Worm (Caenorhabditis elegans): ENCODE results near the gene F42A9.11.

The F42A9.11 gene

DNA sequence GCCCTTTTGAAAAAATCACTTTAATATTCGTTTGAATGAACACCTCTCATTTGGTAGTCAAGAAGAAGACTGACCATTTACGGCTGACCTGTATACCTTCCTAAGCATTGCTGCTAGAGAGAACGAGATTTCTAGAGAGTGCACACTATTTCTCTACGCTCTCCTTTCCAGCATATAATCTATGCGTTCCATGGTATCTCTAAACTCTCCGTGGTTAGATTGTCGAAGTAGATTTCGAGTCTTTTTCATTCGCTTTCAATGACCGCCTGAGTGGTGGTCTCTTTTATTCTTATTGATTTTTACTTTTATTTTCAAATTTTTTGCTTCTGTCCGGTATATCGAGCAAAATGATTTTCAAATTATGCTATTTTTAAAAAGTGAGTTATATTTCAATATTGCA lies 29.9 kb upstream of the F42A9.11 start (continued):
- TF ChIP-seq ces-1 (GFP tag; optimal IDR thresholded peaks at IDR 0.05) (no peak), mep-1 (tag; optimal IDR thresholded peaks at IDR 0.05) (peak; percentile 58), skn-1 (tag; optimal IDR thresholded peaks at IDR 0.05) (no peak), hlh-17 (GFP tag; optimal IDR thresholded peaks at IDR 0.05; ENCODE audit: borderline replicate concordance) (no peak), pqm-1 (tag; optimal IDR thresholded peaks at IDR 0.05) (no peak), ceh-90 (tag; optimal IDR thresholded peaks at IDR 0.05) (no peak), nhr-47 (tag; optimal IDR thresholded peaks at IDR 0.05) (peak; percentile 10), egl-27 (tag; optimal IDR thresholded peaks at IDR 0.05) (no peak), Y116A8C.19 (tag; optimal IDR thresholded peaks at IDR 0.05; ENCODE audit: borderline replicate concordance) (no peak), elt-2 (tag; optimal IDR thresholded peaks at IDR 0.05) (no peak), nhr-85 (tag) (peak; percentile 19), unc-130 (tag; optimal IDR thresholded peaks at IDR 0.05) (no peak), unc-62 (GFP tag; optimal IDR thresholded peaks at IDR 0.05) (no peak), snpc-4 (tag; optimal IDR thresholded peaks at IDR 0.05) (no peak), ama-1 (optimal IDR thresholded peaks at IDR 0.05) (no peak), nhr-76 (tag; optimal IDR thresholded peaks at IDR 0.05) (no peak), dsc-1 (tag; optimal IDR thresholded peaks at IDR 0.05) (no peak), fkh-4 (tag; optimal IDR thresholded peaks at IDR 0.05; ENCODE audit: borderline replicate concordance) (no peak), swsn-7 (tag; optimal IDR thresholded peaks at IDR 0.05) (peak; percentile 14), lin-13 (GFP tag; optimal IDR thresholded peaks at IDR 0.05) (no peak), dpl-1 (GFP tag; optimal IDR thresholded peaks at IDR 0.05) (peak in 1 of 3 experiments; percentile 21), mdl-1 (tag; optimal IDR thresholded peaks at IDR 0.05) (peak in 1 of 2 experiments; percentile 4), rnt-1 (tag; optimal IDR thresholded peaks at IDR 0.05) (peak; percentile 38), nhr-28 (tag; optimal IDR thresholded peaks at IDR 0.05) (no peak), fkh-10 (GFP tag; optimal IDR thresholded peaks at IDR 0.05) (no peak), aly-2 (tag; optimal IDR thresholded peaks at IDR 0.05) (no peak), snu-23 (GFP tag; optimal IDR thresholded peaks at IDR 0.05) (peak; percentile 48), jun-1 (tag; optimal IDR thresholded peaks at IDR 0.05) (no peak), lin-15B (tag; optimal IDR thresholded peaks at IDR 0.05) (no peak), zip-4 (GFP tag; optimal IDR thresholded peaks at IDR 0.05) (no peak), lin-14 (GFP tag; optimal IDR thresholded peaks at IDR 0.05) (peak; percentile 62), efl-3 (GFP tag; optimal IDR thresholded peaks at IDR 0.05) (no peak), lir-3 (tag; optimal IDR thresholded peaks at IDR 0.05; ENCODE audit: poor library complexity) (peak; percentile 0)

DNA sequence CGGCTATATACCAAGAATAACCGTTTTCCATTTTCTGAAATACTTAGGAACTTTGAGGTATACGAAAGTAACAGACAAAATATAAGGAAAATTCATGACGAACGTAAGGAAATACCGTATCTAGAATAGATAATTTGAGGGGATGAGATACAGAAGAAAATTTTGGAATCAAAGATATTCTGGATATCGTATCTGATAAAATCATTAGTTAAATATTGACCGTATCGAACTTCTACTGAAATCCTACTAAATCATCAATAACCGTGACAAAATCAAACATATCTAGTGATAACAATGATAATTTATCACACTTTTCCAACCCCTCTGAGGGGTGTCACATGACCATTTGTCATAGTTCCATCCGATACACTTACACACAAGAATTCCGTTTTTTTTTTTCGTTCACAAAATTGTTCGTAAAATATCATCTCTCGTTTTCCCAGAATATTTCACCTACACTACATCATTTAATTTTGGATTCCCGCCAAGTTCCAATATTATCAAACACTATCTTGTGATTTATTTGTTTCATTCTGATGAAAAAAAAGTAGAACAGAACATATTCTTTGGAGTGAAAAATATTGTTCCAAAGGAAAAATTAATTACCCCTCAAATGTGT lies 26.6 kb upstream of the F42A9.11 start, which contains the start of gene Y59H11AR.4:
Y59H11AR.4 (minus strand) TSS at position 51 of the 619 bp plus-strand sequence.
- TF ChIP-seq efl-3 (GFP tag; optimal IDR thresholded peaks at IDR 0.05), result no peak
- no peak for TF ChIP-seq grh-1 (GFP tag; IDR thresholded peaks at IDR 0.05)
- TF ChIP-seq xbp-1 (tag; optimal IDR thresholded peaks at IDR 0.05), result no peak
- TF ChIP-seq nhr-12 (tag; optimal IDR thresholded peaks at IDR 0.05), result no peak
- TF ChIP-seq ces-1 (GFP tag; optimal IDR thresholded peaks at IDR 0.05), result no peak
- TF ChIP-seq skn-1 (tag; optimal IDR thresholded peaks at IDR 0.05), result no peak
- TF ChIP-seq dsc-1 (tag; optimal IDR thresholded peaks at IDR 0.05), result no peak
- TF ChIP-seq elt-2 (tag; optimal IDR thresholded peaks at IDR 0.05), result no peak
- no peak for TF ChIP-seq C16A3.4 (tag; optimal IDR thresholded peaks at IDR 0.05)
- TF ChIP-seq tbx-2 (tag; optimal IDR thresholded peaks at IDR 0.05), result no peak
- TF ChIP-seq nhr-20 (tag; optimal IDR thresholded peaks at IDR 0.05), result no peak
- no peak for TF ChIP-seq C34B4.2 (tag; optimal IDR thresholded peaks at IDR 0.05)
- TF ChIP-seq isw-1 (GFP tag; IDR thresholded peaks at IDR 0.05), result no peak
- TF ChIP-seq unc-98 (GFP tag; IDR thresholded peaks at IDR 0.05), result no peak
- TF ChIP-seq sptf-1 (tag; optimal IDR thresholded peaks at IDR 0.05), result no peak
- TF ChIP-seq unc-30 (tag; optimal IDR thresholded peaks at IDR 0.05), result no peak
- TF ChIP-seq nhr-76 (tag; optimal IDR thresholded peaks at IDR 0.05), result no peak
- TF ChIP-seq dpl-1 (GFP tag; optimal IDR thresholded peaks at IDR 0.05), result peak in 1 of 3 experiments; percentile 25
- no peak for TF ChIP-seq rnt-1 (tag; optimal IDR thresholded peaks at IDR 0.05)
- no peak for TF ChIP-seq irx-1 (tag; optimal IDR thresholded peaks at IDR 0.05)
- TF ChIP-seq hlh-17 (GFP tag; optimal IDR thresholded peaks at IDR 0.05; ENCODE audit: borderline replicate concordance), result no peak
- TF ChIP-seq Y116A8C.19 (tag; optimal IDR thresholded peaks at IDR 0.05; ENCODE audit: borderline replicate concordance), result no peak
- TF ChIP-seq egl-13 (tag; optimal IDR thresholded peaks at IDR 0.05), result no peak
- peak in 1 of 2 experiments; percentile 63 for TF ChIP-seq lin-35 (GFP tag; optimal IDR thresholded peaks at IDR 0.05)
- TF ChIP-seq jun-1 (tag; optimal IDR thresholded peaks at IDR 0.05), result no peak
- no peak for TF ChIP-seq lin-13 (GFP tag; optimal IDR thresholded peaks at IDR 0.05)
- no peak for TF ChIP-seq alr-1 (tag; optimal IDR thresholded peaks at IDR 0.05; ENCODE audit: borderline replicate concordance)
- no peak for TF ChIP-seq pag-3 (tag; optimal IDR thresholded peaks at IDR 0.05; ENCODE audit: borderline replicate concordance, insufficient read depth)
- no peak for TF ChIP-seq nhr-19 (GFP tag; conservative IDR thresholded peaks at IDR 0.05)
- no peak for TF ChIP-seq fkh-4 (tag; optimal IDR thresholded peaks at IDR 0.05; ENCODE audit: borderline replicate concordance)
